Fruit fly (Drosophila melanogaster) whole organism, embryonic: Measurements from ENCODE around the gene Zpr1.

ENCODE experiments used
- Abd-B ChIP-seq: fragments of 200-800 bp; sonication (Bioruptor generic); optimal IDR thresholded peaks from 2 replicates; lab custom pipeline; 2018; ENCODE audit warnings: missing biosample characterization, mild to moderate bottlenecking, missing genetic modification characterization, moderate library complexity
- Adf1 ChIP-seq: fragments of 200-800 bp; sonication (Bioruptor generic); IDR thresholded peaks from 2 replicates; pipeline ENCODE4 v1.3.6; 2022; ENCODE audit warnings: missing biosample characterization, missing genetic modification characterization
- Aef1 ChIP-seq: fragments of 200-800 bp; sonication (Bioruptor generic); IDR thresholded peaks from 3 replicates; pipeline ENCODE4 v1.3.6; 2022; ENCODE audit warnings: missing biosample characterization, missing genetic modification characterization
- BEAF-32 ChIP-seq: fragments of 200-800 bp; sonication (Bioruptor generic); optimal IDR thresholded peaks from 3 replicates; lab custom pipeline; 2017; ENCODE audit warnings: missing biosample characterization, missing genetic modification characterization, mild to moderate bottlenecking, moderate library complexity, missing genetic modification reagents
- CG1024 ChIP-seq: fragments of 200-800 bp; sonication (Bioruptor generic); IDR thresholded peaks from 2 replicates; pipeline ENCODE4 v1.3.6; 2022; ENCODE audit warnings: missing biosample characterization, missing genetic modification characterization
- CG12219 ChIP-seq: fragments of 200-800 bp; sonication (Bioruptor generic); optimal IDR thresholded peaks from 3 replicates; lab custom pipeline; 2018; ENCODE audit warnings: missing biosample characterization, mild to moderate bottlenecking, missing genetic modification characterization
- CG13775 ChIP-seq: fragments of 200-800 bp; sonication (Bioruptor generic); optimal IDR thresholded peaks from 3 replicates; lab custom pipeline; 2017; ENCODE audit warnings: missing biosample characterization, mild to moderate bottlenecking, missing genetic modification characterization
- CG14441 ChIP-seq: fragments of 200-800 bp; sonication (Bioruptor generic); IDR thresholded peaks from 2 replicates; pipeline ENCODE4 v1.3.6; 2022; ENCODE audit warnings: missing biosample characterization, missing genetic modification characterization
- CG1603 ChIP-seq: fragments of 200-800 bp; sonication (Bioruptor generic); optimal IDR thresholded peaks from 2 replicates; lab custom pipeline; 2019; ENCODE audit warnings: missing biosample characterization, mild to moderate bottlenecking, missing genetic modification characterization, moderate library complexity
- CG17568 ChIP-seq: fragments of 200-800 bp; sonication (Bioruptor generic); optimal IDR thresholded peaks from 2 replicates; lab custom pipeline; 2018; ENCODE audit warnings: missing biosample characterization, mild to moderate bottlenecking, missing genetic modification characterization, moderate library complexity
- CG2120 ChIP-seq: fragments of 200-800 bp; sonication (Bioruptor generic); optimal IDR thresholded peaks from 3 replicates; lab custom pipeline; 2016; ENCODE audit warnings: missing biosample characterization, missing genetic modification characterization
- CG2199 ChIP-seq: fragments of 200-800 bp; sonication (Bioruptor generic); IDR thresholded peaks from 3 replicates; pipeline ENCODE4 v1.3.6; 2022; ENCODE audit warnings: missing biosample characterization, missing genetic modification characterization
- CG34224 ChIP-seq: fragments of 200-800 bp; sonication (Bioruptor generic); IDR thresholded peaks from 3 replicates; pipeline ENCODE4 v1.3.6; 2022; ENCODE audit warnings: missing biosample characterization, missing genetic modification characterization; ENCODE audit not compliant: partially characterized antibody
- CG3847 ChIP-seq: fragments of 200-800 bp; sonication (Bioruptor generic); IDR thresholded peaks from 2 replicates; pipeline ENCODE4 v1.3.6; 2022; ENCODE audit warnings: missing biosample characterization, missing genetic modification characterization
- CG3995 ChIP-seq: fragments of 200-800 bp; sonication (Bioruptor generic); optimal IDR thresholded peaks from 3 replicates; lab custom pipeline; 2016; ENCODE audit warnings: missing biosample characterization, missing genetic modification characterization
- CG4360 ChIP-seq: fragments of 200-800 bp; sonication (Bioruptor generic); IDR thresholded peaks from 2 replicates; pipeline ENCODE4 v1.3.6; 2022; ENCODE audit warnings: missing biosample characterization, missing genetic modification characterization
- CG4820 ChIP-seq: fragments of 200-800 bp; sonication (Bioruptor generic); optimal IDR thresholded peaks from 3 replicates; lab custom pipeline; 2016; ENCODE audit warnings: missing biosample characterization, missing genetic modification characterization
- CG6272 ChIP-seq: fragments of 200-800 bp; sonication (Bioruptor generic); IDR thresholded peaks from 2 replicates; pipeline ENCODE4 v1.3.6; 2022; ENCODE audit warnings: missing biosample characterization, missing genetic modification characterization
- CG8281 ChIP-seq: fragments of 200-800 bp; sonication (Bioruptor generic); optimal IDR thresholded peaks from 2 replicates; lab custom pipeline; 2018; ENCODE audit warnings: missing biosample characterization, mild to moderate bottlenecking, missing genetic modification characterization, moderate library complexity
- CHES-1-like ChIP-seq: fragments of 200-800 bp; sonication (Bioruptor generic); optimal IDR thresholded peaks from 2 replicates; lab custom pipeline; 2016; ENCODE audit warnings: missing biosample characterization, missing genetic modification characterization
- Dbx ChIP-seq: fragments of 200-800 bp; sonication (Bioruptor generic); IDR thresholded peaks from 3 replicates; pipeline ENCODE4 v1.3.6; 2022; ENCODE audit warnings: missing biosample characterization, missing genetic modification characterization
- Dll ChIP-seq: fragments of 200-800 bp; sonication (Bioruptor generic); IDR thresholded peaks from 4 replicates; pipeline ENCODE4 v1.3.6; 2022; ENCODE audit warnings: missing biosample characterization, missing genetic modification characterization; ENCODE audit not compliant: partially characterized antibody
- Dref ChIP-seq: fragments of 200-800 bp; sonication (Bioruptor generic); IDR thresholded peaks from 2 replicates; pipeline ENCODE4 v1.3.6; 2022; ENCODE audit warnings: missing biosample characterization, missing genetic modification characterization
- Drgx ChIP-seq: fragments of 200-800 bp; sonication (Bioruptor generic); IDR thresholded peaks from 2 replicates; pipeline ENCODE4 v1.3.6; 2022; ENCODE audit warnings: missing biosample characterization, missing genetic modification characterization
- Fer2 ChIP-seq: fragments of 200-800 bp; sonication (Bioruptor generic); optimal IDR thresholded peaks from 2 replicates; lab custom pipeline; 2018; ENCODE audit warnings: missing biosample characterization, mild to moderate bottlenecking, missing genetic modification characterization, moderate library complexity
- Hand ChIP-seq: fragments of 200-800 bp; sonication (Bioruptor generic); optimal IDR thresholded peaks from 2 replicates; lab custom pipeline; 2017; ENCODE audit warnings: mild to moderate bottlenecking, missing biosample characterization, missing genetic modification reagents, missing genetic modification characterization
- Hsf ChIP-seq: fragments of 200-800 bp; sonication (Bioruptor generic); optimal IDR thresholded peaks from 3 replicates; lab custom pipeline; 2016; ENCODE audit warnings: missing biosample characterization, missing genetic modification characterization
- Max ChIP-seq: fragments of 200-800 bp; sonication (Bioruptor generic); optimal IDR thresholded peaks from 2 replicates; lab custom pipeline; 2016; ENCODE audit warnings: missing biosample characterization, mild to moderate bottlenecking, missing genetic modification characterization
- Med ChIP-seq: fragments of 200-800 bp; sonication (Bioruptor generic); peaks from one replicate; lab custom pipeline; 2016; ENCODE audit warnings: missing biosample characterization, missing genetic modification characterization, mild to moderate bottlenecking, inconsistent platforms, moderate library complexity
- Mes4 ChIP-seq: fragments of 200-800 bp; sonication (Bioruptor generic); optimal IDR thresholded peaks from 2 replicates; lab custom pipeline; 2016; ENCODE audit warnings: missing biosample characterization, missing genetic modification characterization
- NFAT ChIP-seq: fragments of 200-800 bp; sonication (Bioruptor generic); IDR thresholded peaks from 2 replicates; pipeline ENCODE4 v1.3.6; 2022; ENCODE audit warnings: missing biosample characterization, missing genetic modification characterization
- Optix ChIP-seq: fragments of 200-800 bp; sonication (Bioruptor generic); IDR thresholded peaks from 3 replicates; pipeline ENCODE4 v1.3.6; 2022; ENCODE audit warnings: missing biosample characterization, missing genetic modification characterization
- Sin3A ChIP-seq: fragments of >200 bp; optimal IDR thresholded peaks from 2 replicates; lab custom pipeline; 2018
- Six4 ChIP-seq: fragments of 200-800 bp; sonication (Bioruptor generic); optimal IDR thresholded peaks from 2 replicates; lab custom pipeline; 2016; ENCODE audit warnings: missing biosample characterization, missing genetic modification characterization
- ara ChIP-seq: fragments of 200-800 bp; sonication (Bioruptor generic); IDR thresholded peaks from 2 replicates; pipeline ENCODE4 v1.3.6; 2022; ENCODE audit warnings: missing biosample characterization, missing genetic modification characterization
- bab2 ChIP-seq: fragments of 200-800 bp; sonication (Bioruptor generic); optimal IDR thresholded peaks from 2 replicates; lab custom pipeline; 2016; ENCODE audit warnings: missing biosample characterization, missing genetic modification characterization
- dmrt99B ChIP-seq: fragments of 200-800 bp; sonication (Bioruptor generic); optimal IDR thresholded peaks from 2 replicates; lab custom pipeline; 2018; ENCODE audit warnings: missing biosample characterization, mild to moderate bottlenecking, missing genetic modification characterization, moderate library complexity
- ewg ChIP-seq: fragments of 200-800 bp; sonication (Bioruptor generic); optimal IDR thresholded peaks from 3 replicates; lab custom pipeline; 2017; ENCODE audit warnings: mild to moderate bottlenecking, missing biosample characterization, missing genetic modification reagents, missing genetic modification characterization
- fd64A ChIP-seq: fragments of 200-800 bp; sonication (Bioruptor generic); optimal IDR thresholded peaks from 3 replicates; lab custom pipeline; 2018; ENCODE audit warnings: missing biosample characterization, mild to moderate bottlenecking, missing genetic modification characterization
- gce ChIP-seq: fragments of 200-800 bp; sonication (Bioruptor generic); IDR thresholded peaks from 3 replicates; pipeline ENCODE4 v1.3.6; 2022; ENCODE audit warnings: missing biosample characterization, missing genetic modification characterization
- gfzf ChIP-seq: fragments of 200-800 bp; sonication (Bioruptor generic); optimal IDR thresholded peaks from 2 replicates; lab custom pipeline; 2016; ENCODE audit warnings: missing biosample characterization, mild to moderate bottlenecking, missing genetic modification characterization, moderate library complexity
- gsb ChIP-seq: fragments of 200-800 bp; sonication (Bioruptor generic); IDR thresholded peaks from 2 replicates; pipeline ENCODE4 v1.3.6; 2022; ENCODE audit warnings: missing biosample characterization, missing genetic modification characterization
- gt ChIP-seq: fragments of 200-800 bp; sonication (Bioruptor generic); IDR thresholded peaks from 2 replicates; pipeline ENCODE4 v1.3.6; 2022; ENCODE audit warnings: missing biosample characterization, missing genetic modification characterization
- luna ChIP-seq: fragments of 200-800 bp; sonication (Bioruptor generic); optimal IDR thresholded peaks from 2 replicates; lab custom pipeline; 2016; ENCODE audit warnings: missing biosample characterization, missing genetic modification characterization
- mld ChIP-seq: fragments of 200-800 bp; sonication (Bioruptor generic); IDR thresholded peaks from 3 replicates; pipeline ENCODE4 v1.3.6; 2022; ENCODE audit warnings: missing biosample characterization, missing genetic modification characterization; ENCODE audit not compliant: partially characterized antibody
- nom ChIP-seq: fragments of 200-800 bp; sonication (Bioruptor generic); optimal IDR thresholded peaks from 2 replicates; lab custom pipeline; 2017; ENCODE audit warnings: missing biosample characterization, missing genetic modification characterization, mild to moderate bottlenecking, moderate library complexity, missing genetic modification reagents
- pros ChIP-seq: fragments of 200-800 bp; sonication (Bioruptor generic); optimal IDR thresholded peaks from 3 replicates; lab custom pipeline; 2019; ENCODE audit warnings: missing biosample characterization, mild to moderate bottlenecking, missing genetic modification characterization, moderate library complexity
- psq ChIP-seq: fragments of 200-800 bp; sonication (Bioruptor generic); optimal IDR thresholded peaks from 2 replicates; lab custom pipeline; 2017; ENCODE audit warnings: missing biosample characterization, missing genetic modification characterization
- ro ChIP-seq: fragments of 200-800 bp; sonication (Bioruptor generic); IDR thresholded peaks from 2 replicates; pipeline ENCODE4 v1.3.6; 2022; ENCODE audit warnings: missing biosample characterization, missing genetic modification characterization
- so ChIP-seq: fragments of 200-800 bp; sonication (Bioruptor generic); IDR thresholded peaks from 3 replicates; pipeline ENCODE4 v1.3.6; 2022; ENCODE audit warnings: missing biosample characterization, missing genetic modification characterization
- sug ChIP-seq: fragments of 200-800 bp; optimal IDR thresholded peaks from 2 replicates; lab custom pipeline; 2019; ENCODE audit warnings: missing biosample characterization, mild to moderate bottlenecking, missing genetic modification characterization, moderate library complexity
- tap ChIP-seq: fragments of 200-800 bp; optimal IDR thresholded peaks from 3 replicates; lab custom pipeline; 2019; ENCODE audit warnings: missing biosample characterization, mild to moderate bottlenecking, missing genetic modification characterization, moderate library complexity

Gene Zpr1

dm6 chrX:9193604-9194003, 31.7 kb upstream of the Zpr1 start, which contains the start of gene CG12106 (continued):
- TF ChIP-seq psq (GFP tag; lab: Kevin White, UChicago), result no peak
- no peak for TF ChIP-seq Max (GFP tag; lab: Kevin White, UChicago)
- 0 out of 3 replicates have a peak, but pooled peaks have one; percentile 23 for TF ChIP-seq Dbx
- no peak for TF ChIP-seq ro (GFP tag; lab: Robert Waterston, UW)
- no peak for TF ChIP-seq Six4 (GFP tag; lab: Kevin White, UChicago)
- TF ChIP-seq CG6272 (GFP tag; lab: Robert Waterston, UW), result no peak
- peak; percentile 87 for TF ChIP-seq Med
- TF ChIP-seq CG17568 (GFP tag; lab: Kevin White, UChicago), result no peak
- no peak for TF ChIP-seq CG1024 (GFP tag; lab: Robert Waterston, UW)
- TF ChIP-seq ewg (GFP tag; lab: Kevin White, UChicago), result no peak
- TF ChIP-seq nom (GFP tag; lab: Kevin White, UChicago), result peak; percentile 13
- no peak for TF ChIP-seq gce (GFP tag; lab: Robert Waterston, UW)
- TF ChIP-seq CG13775 (GFP tag; lab: Kevin White, UChicago), result no peak
- peak; percentile 14 for TF ChIP-seq Hsf
- no peak for TF ChIP-seq Dref (GFP tag; lab: Robert Waterston, UW)
- no peak for TF ChIP-seq Optix (GFP tag; lab: Robert Waterston, UW)
- TF ChIP-seq CHES-1-like (GFP tag; lab: Kevin White, UChicago), result peak; percentile 15
- peak; percentile 1 for TF ChIP-seq CG12219 (GFP tag; lab: Kevin White, UChicago)
- TF ChIP-seq CG3847, result no peak
- TF ChIP-seq dmrt99B (tag; lab: Kevin White, UChicago), result peak; percentile 40
- no peak for TF ChIP-seq so (GFP tag; lab: Robert Waterston, UW)
- no peak for TF ChIP-seq ara (GFP tag; lab: Robert Waterston, UW)
- TF ChIP-seq Dll (GFP tag; lab: Robert Waterston, UW), result no peak
- TF ChIP-seq CG1603 (tag; lab: Kevin White, UChicago), result peak; percentile 67
- TF ChIP-seq BEAF-32 (GFP tag; lab: Kevin White, UChicago), result no peak
- TF ChIP-seq bab2, result peak; percentile 25
- peak; percentile 59; the same call in 2 of the 3 replicates for TF ChIP-seq Aef1 (GFP tag; lab: Robert Waterston, UW)
- no peak for TF ChIP-seq gfzf (GFP tag; lab: Kevin White, UChicago)
- TF ChIP-seq Hand, result no peak
- TF ChIP-seq Fer2 (tag; lab: Kevin White, UChicago), result no peak
- peak; percentile 0 for TF ChIP-seq CG3995 (GFP tag; lab: Kevin White, UChicago)
- TF ChIP-seq CG34224 (GFP tag; lab: Robert Waterston, UW), result no peak
- no peak for TF ChIP-seq pros (GFP tag; lab: Kevin White, UChicago)
- no peak for TF ChIP-seq fd64A
- peak; percentile 56 for TF ChIP-seq sug (tag; lab: Kevin White, UChicago)
- TF ChIP-seq CG14441 (GFP tag; lab: Robert Waterston, UW), result no peak; the same call in 1 of the 2 replicates
- no peak for TF ChIP-seq CG8281 (tag; lab: Kevin White, UChicago)
- TF ChIP-seq luna, result no peak
- no peak; the same call in 1 of the 2 replicates for TF ChIP-seq Drgx (GFP tag; lab: Robert Waterston, UW)
- TF ChIP-seq tap, result no peak
- TF ChIP-seq CG4820 (GFP tag; lab: Kevin White, UChicago), result no peak
- peak; percentile 74 for TF ChIP-seq CG2120 (GFP tag; lab: Kevin White, UChicago)
- TF ChIP-seq Adf1 (GFP tag; lab: Robert Waterston, UW), result no peak
- peak; percentile 23 for TF ChIP-seq Abd-B (GFP tag; lab: Kevin White, UChicago)
- no peak for TF ChIP-seq mld (GFP tag; lab: Robert Waterston, UW)
- TF ChIP-seq NFAT (GFP tag; lab: Robert Waterston, UW), result no peak
- TF ChIP-seq Sin3A (lab: Kevin White, UChicago), result no peak
- no peak for TF ChIP-seq gt (GFP tag; lab: Robert Waterston, UW)
- TF ChIP-seq CG4360, result peak; percentile 62; the same call in 1 of the 2 replicates
- TF ChIP-seq gsb (GFP tag; lab: Robert Waterston, UW), result 0 out of 2 replicates have a peak, but pooled peaks have one; percentile 20
- TF ChIP-seq Mes4 (GFP tag; lab: Kevin White, UChicago), result no peak
- no peak for TF ChIP-seq CG2199
